Worm (Caenorhabditis elegans) whole organism, L1 larva: ENCODE measurements around the gene nekl-3.

Source experiments
- C04F5.9 ChIP-seq: sonication (generic microtip); optimal IDR thresholded peaks from 2 replicates; lab custom pipeline; 2016; ENCODE audit warnings: missing genetic modification characterization, missing compliant biosample characterization
- C16A3.4 ChIP-seq: fragments of 150-350 bp; optimal IDR thresholded peaks from 2 replicates; lab custom pipeline; 2014; ENCODE audit warnings: missing biosample characterization, missing genetic modification characterization
- C34B4.2 ChIP-seq: sonication (generic microtip); optimal IDR thresholded peaks from 2 replicates; lab custom pipeline; 2017; ENCODE audit warnings: mild to moderate bottlenecking, missing genetic modification characterization, missing compliant biosample characterization
- F16B12.6 ChIP-seq: fragments of 150-350 bp; optimal IDR thresholded peaks from 2 replicates; lab custom pipeline; 2014; ENCODE audit warnings: missing biosample characterization, missing genetic modification characterization
- alr-1 ChIP-seq: fragments of 200-800 bp; sonication (Bioruptor generic); optimal IDR thresholded peaks from 2 replicates; lab custom pipeline; 2018; ENCODE audit warnings: borderline replicate concordance, mild to moderate bottlenecking, missing genetic modification characterization, missing compliant biosample characterization
- ama-1 ChIP-seq: fragments of 150-350 bp; optimal IDR thresholded peaks from 2 replicates; lab custom pipeline; 2014
- ceh-8 ChIP-seq: fragments of 200-800 bp; sonication (Bioruptor generic); optimal IDR thresholded peaks from 2 replicates; lab custom pipeline; 2018; ENCODE audit warnings: mild to moderate bottlenecking, missing genetic modification characterization, moderate library complexity, missing compliant biosample characterization
- ceh-82 ChIP-seq, 3 experiments: fragments of 150-350 bp in 1 of 3; sonication (generic microtip) in 2 of 3; optimal IDR thresholded peaks; 2 replicates each; lab custom pipeline; 2014 to 2017; ENCODE audit warnings: missing biosample characterization in 3 of 3, missing genetic modification characterization in 3 of 3
- ceh-88 ChIP-seq: fragments of 200-800 bp; sonication (Bioruptor generic); IDR thresholded peaks from 2 replicates; pipeline ENCODE4 v1.3.6; 2022; ENCODE audit warnings: missing genetic modification characterization, missing compliant biosample characterization
- dpl-1 ChIP-seq, 3 experiments: fragments of 150-350 bp in 2 of 3; sonication (generic microtip) in 1 of 3; optimal IDR thresholded peaks; 2 replicates each; lab custom pipeline; 2014 to 2017; ENCODE audit warnings: missing biosample characterization in 3 of 3, missing genetic modification characterization in 3 of 3, missing genetic modification reagents in 3 of 3
- efl-3 ChIP-seq: fragments of 200-800 bp; sonication (Bioruptor generic); optimal IDR thresholded peaks from 2 replicates; lab custom pipeline; 2018; ENCODE audit warnings: mild to moderate bottlenecking, missing genetic modification characterization, missing compliant biosample characterization
- egl-13 ChIP-seq: sonication (generic microtip); optimal IDR thresholded peaks from 2 replicates; lab custom pipeline; 2016; ENCODE audit warnings: missing genotype, missing genetic modification reagents, missing genetic modification characterization, missing compliant biosample characterization
- egl-27 ChIP-seq, 2 experiments: fragments of 150-350 bp in 1 of 2; sonication (generic microtip); optimal IDR thresholded peaks; 3 replicates each; lab custom pipeline; 2017 to 2018; ENCODE audit warnings: missing biosample characterization in 2 of 2, missing genetic modification characterization in 2 of 2, missing genetic modification reagents in 2 of 2
- elt-3 ChIP-seq, 6 experiments: fragments of 150-350 bp in 1 of 6; sonication (generic microtip); optimal IDR thresholded peaks; 2 replicates each; lab custom pipeline; 2017 to 2018; ENCODE audit warnings: missing biosample characterization in 6 of 6, missing genetic modification characterization in 6 of 6, inconsistent platforms in 1 of 6
- fkh-10 ChIP-seq: sonication (generic microtip); optimal IDR thresholded peaks from 2 replicates; lab custom pipeline; 2017; ENCODE audit warnings: missing biosample characterization, missing genetic modification reagents, missing genetic modification characterization
- fkh-4 ChIP-seq: sonication (generic microtip); optimal IDR thresholded peaks from 2 replicates; lab custom pipeline; 2016; ENCODE audit warnings: missing compliant biosample characterization, missing genetic modification characterization, borderline replicate concordance
- fkh-8 ChIP-seq: sonication (generic microtip); optimal IDR thresholded peaks from 2 replicates; lab custom pipeline; 2016; ENCODE audit warnings: mild to moderate bottlenecking, missing genetic modification characterization, missing compliant biosample characterization
- hlh-4 ChIP-seq: sonication (generic microtip); optimal IDR thresholded peaks from 2 replicates; lab custom pipeline; 2016; ENCODE audit warnings: mild to moderate bottlenecking, missing genetic modification characterization, missing compliant biosample characterization
- irx-1 ChIP-seq: sonication (generic microtip); optimal IDR thresholded peaks from 2 replicates; lab custom pipeline; 2016; ENCODE audit warnings: missing genetic modification characterization, missing compliant biosample characterization
- isw-1 ChIP-seq: fragments of 200-800 bp; sonication (Bioruptor generic); IDR thresholded peaks from 2 replicates; pipeline ENCODE4 v1.3.6; 2022; ENCODE audit warnings: missing genetic modification characterization, missing compliant biosample characterization
- jun-1 ChIP-seq: fragments of 150-350 bp; optimal IDR thresholded peaks from 2 replicates; lab custom pipeline; 2014; ENCODE audit warnings: missing biosample characterization, missing genetic modification reagents, missing genetic modification characterization
- lin-15B ChIP-seq: fragments of 150-350 bp; sonication (generic microtip); optimal IDR thresholded peaks from 3 replicates; lab custom pipeline; 2014; ENCODE audit warnings: missing biosample characterization, missing genetic modification characterization
- lin-35 ChIP-seq, 2 experiments: fragments of 150-350 bp; optimal IDR thresholded peaks; 2 replicates each; lab custom pipeline; 2014; ENCODE audit warnings: missing biosample characterization in 2 of 2, missing genetic modification characterization in 2 of 2, missing genetic modification reagents in 2 of 2
- lsy-2 ChIP-seq, 2 experiments: fragments of 150-350 bp; optimal IDR thresholded peaks; 2 replicates each; lab custom pipeline; 2014; ENCODE audit warnings: missing biosample characterization in 2 of 2, missing genetic modification characterization in 2 of 2
- mdl-1 ChIP-seq, 2 experiments: fragments of 150-350 bp; optimal IDR thresholded peaks; 2 replicates each; lab custom pipeline; 2014 to 2017; ENCODE audit warnings: missing biosample characterization in 2 of 2, missing genetic modification characterization in 2 of 2, inconsistent platforms in 1 of 2
- mef-2 ChIP-seq: fragments of 150-350 bp; optimal IDR thresholded peaks from 2 replicates; lab custom pipeline; 2014; ENCODE audit warnings: missing biosample characterization, missing genetic modification characterization
- nhr-12 ChIP-seq: sonication (generic microtip); optimal IDR thresholded peaks from 2 replicates; lab custom pipeline; 2017; ENCODE audit warnings: missing biosample characterization, missing genetic modification characterization
- nhr-47 ChIP-seq: sonication (generic microtip); optimal IDR thresholded peaks from 2 replicates; lab custom pipeline; 2016; ENCODE audit warnings: mild to moderate bottlenecking, missing genetic modification characterization, moderate library complexity, missing compliant biosample characterization
- nhr-71 ChIP-seq: sonication (generic microtip); optimal IDR thresholded peaks from 2 replicates; lab custom pipeline; 2016; ENCODE audit warnings: mild to moderate bottlenecking, missing genetic modification characterization, moderate library complexity, missing compliant biosample characterization
- nhr-76 ChIP-seq: sonication (generic microtip); optimal IDR thresholded peaks from 2 replicates; lab custom pipeline; 2017; ENCODE audit warnings: missing biosample characterization, missing genetic modification characterization
- nhr-77 ChIP-seq: fragments of 150-350 bp; optimal IDR thresholded peaks from 2 replicates; lab custom pipeline; 2014; ENCODE audit warnings: missing biosample characterization, missing genetic modification characterization
- nhr-84 ChIP-seq: sonication (generic microtip); optimal IDR thresholded peaks from 2 replicates; lab custom pipeline; 2017; ENCODE audit warnings: missing biosample characterization, missing genetic modification characterization
- pax-3 ChIP-seq: fragments of 200-800 bp; sonication (Bioruptor generic); optimal IDR thresholded peaks from 2 replicates; lab custom pipeline; 2018; ENCODE audit warnings: mild to moderate bottlenecking, missing genetic modification characterization, moderate library complexity, missing compliant biosample characterization
- skn-1 ChIP-seq: fragments of 150-350 bp; optimal IDR thresholded peaks from 2 replicates; lab custom pipeline; 2014; ENCODE audit warnings: missing biosample characterization, missing genetic modification characterization
- sup-37 ChIP-seq: fragments of 200-800 bp; sonication (Bioruptor generic); optimal IDR thresholded peaks from 2 replicates; lab custom pipeline; 2018; ENCODE audit warnings: mild to moderate bottlenecking, missing genetic modification characterization, missing compliant biosample characterization
- tbx-2 ChIP-seq: sonication (generic microtip); optimal IDR thresholded peaks from 2 replicates; lab custom pipeline; 2016; ENCODE audit warnings: missing genetic modification characterization, missing compliant biosample characterization
- unc-130 ChIP-seq: fragments of 150-350 bp; optimal IDR thresholded peaks from 2 replicates; lab custom pipeline; 2017; ENCODE audit warnings: missing biosample characterization, missing genetic modification characterization, inconsistent platforms
- unc-30 ChIP-seq: sonication (generic microtip); optimal IDR thresholded peaks from 2 replicates; lab custom pipeline; 2017; ENCODE audit warnings: missing biosample characterization, missing genetic modification characterization
- vab-15 ChIP-seq: sonication (generic microtip); optimal IDR thresholded peaks from 2 replicates; lab custom pipeline; 2017; ENCODE audit warnings: missing genotype, mild to moderate bottlenecking, missing genetic modification characterization, missing compliant biosample characterization
- zag-1 ChIP-seq: fragments of 150-350 bp; optimal IDR thresholded peaks from 2 replicates; lab custom pipeline; 2014; ENCODE audit warnings: missing biosample characterization, missing genetic modification characterization
- ztf-4 ChIP-seq: fragments of 150-350 bp; optimal IDR thresholded peaks from 2 replicates; lab custom pipeline; 2014; ENCODE audit warnings: missing biosample characterization, missing genetic modification characterization

The nekl-3 gene

ce11 chrX:12393786-12394308 lies 2.6 kb upstream of the nekl-3 start, which contains the start of gene F17E5.2 (continued):
- TF ChIP-seq C04F5.9 (tag; lab: Kevin White, UChicago) = peak; percentile 65
- TF ChIP-seq alr-1 (tag; lab: Kevin White, UChicago) = no peak
- no peak for TF ChIP-seq nhr-84
- peak; percentile 98 for TF ChIP-seq C16A3.4 (tag; lab: Kevin White, UChicago)
- TF ChIP-seq ceh-82 (tag; optimal IDR thresholded peaks at IDR 0.05; lab: Kevin White, UChicago) = peak; percentile 86 to 94 (median 92)
- TF ChIP-seq irx-1 (tag; lab: Kevin White, UChicago) = peak; percentile 90
- TF ChIP-seq nhr-77 = peak; percentile 86
- TF ChIP-seq fkh-4 = no peak
- peak; percentile 90 for TF ChIP-seq mef-2 (tag; lab: Kevin White, UChicago)
- peak; percentile 93 for TF ChIP-seq unc-130 (tag; lab: Kevin White, UChicago)
- TF ChIP-seq ztf-4 (tag; lab: Kevin White, UChicago) = peak; percentile 95
- TF ChIP-seq ceh-88 (GFP tag; lab: Robert Waterston, UW) = peak; percentile 66
- peak; percentile 46 for TF ChIP-seq ceh-8
- TF ChIP-seq lin-35 (GFP tag; optimal IDR thresholded peaks at IDR 0.05; lab: Kevin White, UChicago) = peak; percentile 84 to 92
- peak; percentile 78 for TF ChIP-seq vab-15 (tag; lab: Kevin White, UChicago)
- TF ChIP-seq egl-27 (tag; optimal IDR thresholded peaks at IDR 0.05; lab: Kevin White, UChicago) = peak in 1 of 2 experiments; percentile 65
- TF ChIP-seq nhr-47 = peak; percentile 95
- peak; percentile 93 for TF ChIP-seq jun-1 (tag; lab: Kevin White, UChicago)
- peak; percentile 74 for TF ChIP-seq pax-3 (tag; lab: Kevin White, UChicago)
- no peak for TF ChIP-seq nhr-12 (tag; lab: Kevin White, UChicago)
- no peak for TF ChIP-seq hlh-4 (tag; lab: Kevin White, UChicago)
- peak; percentile 92 to 94 for TF ChIP-seq lsy-2 (tag; optimal IDR thresholded peaks at IDR 0.05; lab: Kevin White, UChicago)
- peak; percentile 46 for TF ChIP-seq lin-15B (tag; lab: Kevin White, UChicago)
- TF ChIP-seq egl-13 (tag; lab: Kevin White, UChicago) = peak; percentile 91
- TF ChIP-seq fkh-8 = peak; percentile 93
- peak; percentile 94 for TF ChIP-seq tbx-2 (tag; lab: Kevin White, UChicago)
- TF ChIP-seq sup-37 (GFP tag; lab: Kevin White, UChicago) = peak; percentile 85
- TF ChIP-seq skn-1 (tag; lab: Kevin White, UChicago) = peak; percentile 91
- peak; percentile 78 for TF ChIP-seq zag-1 (tag; lab: Kevin White, UChicago)
- peak; percentile 95 for TF ChIP-seq fkh-10 (GFP tag; lab: Kevin White, UChicago)
- TF ChIP-seq dpl-1 (GFP tag; optimal IDR thresholded peaks at IDR 0.05; lab: Kevin White, UChicago) = peak; percentile 68 to 81 (median 78)
- TF ChIP-seq C34B4.2 (tag; lab: Kevin White, UChicago) = no peak
- TF ChIP-seq nhr-71 (tag; lab: Kevin White, UChicago) = peak; percentile 97
- TF ChIP-seq mdl-1 (tag; optimal IDR thresholded peaks at IDR 0.05; lab: Kevin White, UChicago) = peak in 1 of 2 experiments; percentile 94
- peak in 4 of 6 experiments; percentile 69 to 85 (median 78) for TF ChIP-seq elt-3 (tag; optimal IDR thresholded peaks at IDR 0.05; lab: Kevin White, UChicago)
- TF ChIP-seq isw-1 (GFP tag; lab: Robert Waterston, UW) = peak; percentile 80

DNA sequence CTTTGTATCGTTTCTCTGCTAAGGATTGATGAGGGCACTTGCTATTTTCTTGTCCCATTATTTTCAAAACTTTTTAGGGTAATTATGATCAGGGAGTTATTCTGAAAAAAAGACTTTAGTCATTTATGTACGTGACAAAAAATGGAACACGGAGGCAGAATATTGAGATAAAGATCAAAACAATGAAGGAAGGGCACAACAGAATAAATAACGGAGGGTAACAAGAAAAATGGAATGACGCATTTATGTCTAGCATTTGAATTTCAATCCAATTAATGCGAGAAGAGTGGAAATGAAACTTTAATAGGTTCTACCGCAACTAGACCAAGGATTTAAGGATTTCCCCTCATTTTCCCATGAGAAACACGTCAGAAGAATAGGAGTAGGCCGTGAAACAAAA lies 13.0 kb downstream of the nekl-3 start, which contains the start of gene glb-13:
Gene glb-13, minus strand, starts transcription at position 101 of the 400 bp plus-strand sequence.
- TF ChIP-seq ama-1 (lab: Kevin White, UChicago) = no peak
- no peak for TF ChIP-seq alr-1 (tag; lab: Kevin White, UChicago)

ce11 chrX:12375783-12376182 lies 15.5 kb downstream of the nekl-3 start:
- TF ChIP-seq unc-30 (tag; lab: Kevin White, UChicago) (no peak), irx-1 (tag; lab: Kevin White, UChicago) (no peak), F16B12.6 (tag; lab: Kevin White, UChicago) (no peak), efl-3 (no peak), alr-1 (tag; lab: Kevin White, UChicago) (no peak), nhr-76 (tag; lab: Kevin White, UChicago) (no peak), lsy-2 (tag; optimal IDR thresholded peaks at IDR 0.05; lab: Kevin White, UChicago) (no peak)
